Fruit fly (Drosophila melanogaster) whole organism, embryonic: Measurements from ENCODE around the gene CG44405.
A peak's percentile ranks its signal among the peaks of the same experiment; 100 is the strongest.

Source experiments
- Atf3 ChIP-seq: fragments of 200-800 bp; sonication (Bioruptor generic); optimal IDR thresholded peaks from 3 replicates; lab custom pipeline; 2016; ENCODE audit warnings: missing biosample characterization, missing genetic modification characterization
- Dad ChIP-seq: fragments of 200-800 bp; sonication (Bioruptor generic); optimal IDR thresholded peaks from 3 replicates; lab custom pipeline; 2016; ENCODE audit warnings: missing biosample characterization, missing genetic modification characterization
- gce ChIP-seq: fragments of 200-800 bp; sonication (Bioruptor generic); IDR thresholded peaks from 3 replicates; pipeline ENCODE4 v1.3.6; 2022; ENCODE audit warnings: missing biosample characterization, missing genetic modification characterization
- gfzf ChIP-seq: fragments of 200-800 bp; sonication (Bioruptor generic); optimal IDR thresholded peaks from 2 replicates; lab custom pipeline; 2016; ENCODE audit warnings: missing biosample characterization, mild to moderate bottlenecking, missing genetic modification characterization, moderate library complexity
- pan ChIP-seq, 4 experiments: fragments of >200 bp in 3 of 4; fragments of 200-800 bp in 1 of 4; sonication (Bioruptor generic) in 1 of 4; optimal IDR thresholded peaks in 3 of 4; IDR thresholded peaks in 1 of 4; 2 replicates each; pipeline versions ENCODE4 v1.3.6 to Lab custom; 2017 to 2022; ENCODE audit warnings: missing biosample characterization in 2 of 4, missing genetic modification characterization in 2 of 4, mixed read lengths in 1 of 4

dm6 chr2L:16350160-16350633 lies 8.1 kb upstream of the CG44405 start:
- TF ChIP-seq Atf3 (GFP tag; lab: Kevin White, UChicago) (peak; percentile 7), pan (optimal IDR thresholded peaks at IDR 0.05; lab: Kevin White, UChicago) (no peak), pan (GFP tag; optimal IDR thresholded peaks at IDR 0.05 in 1 of 2, IDR thresholded peaks at IDR 0.05 in 1 of 2) (peak in 1 of 2 experiments; percentile 82), gce (GFP tag; lab: Robert Waterston, UW) (peak; percentile 68; the same call in 1 of the 3 replicates), Dad (GFP tag; lab: Kevin White, UChicago) (peak; percentile 5), gfzf (peak; percentile 8)
